Worm (Caenorhabditis elegans) whole organism, L3 larva: ENCODE results near the gene srw-53.
A peak's percentile ranks its signal among the peaks of the same experiment; 100 is the strongest.

Source experiments
- R02D3.7 ChIP-seq: fragments of 150-350 bp; optimal IDR thresholded peaks from 2 replicates; lab custom pipeline; 2014; ENCODE audit warnings: missing biosample characterization, missing genetic modification characterization
- ceh-82 ChIP-seq: fragments of 150-350 bp; optimal IDR thresholded peaks from 2 replicates; lab custom pipeline; 2014; ENCODE audit warnings: missing biosample characterization, missing genetic modification characterization
- ceh-9 ChIP-seq: sonication (generic microtip); optimal IDR thresholded peaks from 2 replicates; lab custom pipeline; 2018; ENCODE audit warnings: missing biosample characterization, missing genetic modification characterization
- egl-27 ChIP-seq: sonication (generic microtip); optimal IDR thresholded peaks from 4 replicates; lab custom pipeline; 2017; ENCODE audit warnings: missing biosample characterization, missing genetic modification reagents, missing genetic modification characterization
- elt-2 ChIP-seq: sonication (generic microtip); optimal IDR thresholded peaks from 2 replicates; lab custom pipeline; 2016; ENCODE audit warnings: missing genetic modification reagents, mild to moderate bottlenecking, missing genetic modification characterization, missing compliant biosample characterization
- fkh-10 ChIP-seq: sonication (generic microtip); optimal IDR thresholded peaks from 2 replicates; lab custom pipeline; 2017; ENCODE audit warnings: missing biosample characterization, missing genetic modification reagents, missing genetic modification characterization
- pha-4 ChIP-seq: fragments of 150-350 bp; optimal IDR thresholded peaks from 2 replicates; lab custom pipeline; 2014; ENCODE audit warnings: missing biosample characterization, missing genetic modification reagents, missing genetic modification characterization
- tbx-2 ChIP-seq: sonication (generic microtip); optimal IDR thresholded peaks from 2 replicates; lab custom pipeline; 2016; ENCODE audit warnings: mild to moderate bottlenecking, missing genetic modification characterization, missing compliant biosample characterization

DNA sequence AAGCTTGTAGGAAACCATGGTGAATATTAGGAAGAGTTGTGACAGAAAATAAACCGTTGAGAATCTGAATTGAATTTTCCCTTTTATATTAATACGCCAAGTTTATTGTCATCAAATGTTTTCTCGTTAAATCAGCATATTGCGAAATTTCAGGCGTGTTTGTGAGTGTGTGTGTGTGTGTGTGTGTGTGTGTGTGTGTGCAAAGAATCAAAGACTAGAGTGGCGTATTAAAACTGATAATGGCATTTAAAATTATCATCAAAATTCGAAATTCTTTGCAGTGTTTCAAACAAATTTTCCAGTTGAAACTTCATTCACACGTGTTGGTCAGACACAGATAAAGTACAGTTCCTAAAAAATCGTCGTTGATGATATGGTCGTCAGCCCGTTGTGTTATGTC, 27.3 kb upstream of the srw-53 start, which contains the start of gene gst-38:
- no peak for TF ChIP-seq egl-27
- peak; percentile 88 for TF ChIP-seq elt-2
- no peak for TF ChIP-seq tbx-2 (tag; lab: Kevin White, UChicago)
- TF ChIP-seq ceh-82 (tag; lab: Kevin White, UChicago) = no peak
- no peak for TF ChIP-seq ceh-9
- TF ChIP-seq fkh-10 = no peak
- no peak for TF ChIP-seq pha-4
- no peak for TF ChIP-seq R02D3.7
